Fruit fly (Drosophila melanogaster) Kc167 (cell line): ENCODE measurements around the gene CG34283.

Source experiments
- h ChIP-seq: fragments of >200 bp; optimal IDR thresholded peaks from 3 replicates; lab custom pipeline; 2018; ENCODE audit warnings: missing external identifiers
- insv ChIP-seq: fragments of >200 bp; optimal IDR thresholded peaks from 3 replicates; lab custom pipeline; 2018; ENCODE audit warnings: missing external identifiers
- psq ChIP-seq: fragments of >200 bp; optimal IDR thresholded peaks from 2 replicates; lab custom pipeline; 2017; ENCODE audit warnings: missing external identifiers
- ttk ChIP-seq: sonication (Bioruptor generic); optimal IDR thresholded peaks from 2 replicates; lab custom pipeline; 2017; ENCODE audit warnings: missing external identifiers

DNA sequence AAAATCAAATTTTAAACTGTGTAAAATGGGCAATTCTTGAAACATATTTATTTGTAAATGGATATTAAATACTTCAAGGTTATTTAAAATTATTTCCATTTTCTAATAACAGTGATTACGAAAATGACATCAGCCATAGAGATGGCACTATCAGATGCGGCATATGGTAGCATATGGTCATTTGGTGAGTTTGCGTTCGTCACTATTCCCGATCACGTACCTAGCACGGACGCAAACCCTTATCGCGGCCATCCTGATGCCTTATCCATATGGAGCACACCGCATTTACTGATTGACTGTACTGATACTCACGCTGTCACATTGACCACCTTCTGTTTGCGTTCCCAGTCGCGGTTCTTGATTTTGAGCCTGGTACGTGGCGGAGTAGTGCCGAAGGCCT, 15.7 kb upstream of the CG34283 start:
- no peak for TF ChIP-seq ttk (lab: Kevin White, UChicago)
- TF ChIP-seq h, result no peak
- no peak for TF ChIP-seq insv (lab: Kevin White, UChicago)
- TF ChIP-seq psq (lab: Kevin White, UChicago), result no peak
